Fruit fly (Drosophila melanogaster): ENCODE measurements around the gene Egfrap.

The Egfrap gene

DNA sequence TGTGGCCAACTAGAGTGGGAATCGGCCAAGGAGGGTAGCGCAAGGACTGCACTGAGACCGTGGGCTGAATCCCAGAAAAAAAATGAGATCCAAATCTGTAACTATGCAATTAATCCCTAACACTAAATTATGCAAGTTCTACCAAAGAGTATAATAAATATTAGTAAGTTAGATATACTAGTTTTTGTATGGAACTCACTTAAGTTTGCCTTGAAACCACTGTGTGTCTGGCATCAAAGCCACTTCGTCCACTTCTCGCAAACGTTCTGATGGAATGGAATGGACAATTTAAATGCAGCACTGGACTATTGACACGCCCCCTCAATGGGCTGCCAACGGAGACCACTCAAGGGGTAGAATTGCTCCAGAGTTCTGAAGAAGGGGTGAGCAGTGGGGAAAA is 7.7 kb upstream of the Egfrap start:
- TF ChIP-seq CG34406 (GFP tag; optimal IDR thresholded peaks at IDR 0.05) (no peak), CG6854 (GFP tag; optimal IDR thresholded peaks at IDR 0.05) (no peak), salr (GFP tag; optimal IDR thresholded peaks at IDR 0.05) (no peak), CG3919 (GFP tag; optimal IDR thresholded peaks at IDR 0.05) (peak; percentile 6), Eip75B (GFP tag; optimal IDR thresholded peaks at IDR 0.05) (peak; percentile 5), CG31627 (GFP tag; optimal IDR thresholded peaks at IDR 0.05) (no peak), dsx (GFP tag; optimal IDR thresholded peaks at IDR 0.05; ENCODE audit: poor library complexity, severe bottlenecking) (peak; percentile 19), lz (GFP tag; optimal IDR thresholded peaks at IDR 0.05) (no peak), achi (GFP tag; optimal IDR thresholded peaks at IDR 0.05) (peak; percentile 9), CG10669 (GFP tag; optimal IDR thresholded peaks at IDR 0.05) (peak; percentile 7), CG15336 (GFP tag; IDR thresholded peaks at IDR 0.05) (no peak), Sox14 (GFP tag; optimal IDR thresholded peaks at IDR 0.05) (no peak), CG6792 (GFP tag; optimal IDR thresholded peaks at IDR 0.05) (no peak), topi (GFP tag; optimal IDR thresholded peaks at IDR 0.05) (no peak), CG6276 (GFP tag; optimal IDR thresholded peaks at IDR 0.05) (no peak), Hr38 (GFP tag; optimal IDR thresholded peaks at IDR 0.05) (no peak), Blimp-1 (GFP tag; optimal IDR thresholded peaks at IDR 0.05) (no peak), Ets96B (tag; optimal IDR thresholded peaks at IDR 0.05) (peak; percentile 18), eg (GFP tag; IDR thresholded peaks at IDR 0.05) (0 out of 3 replicates have a peak, but pooled peaks have one; percentile 28), CG8319 (GFP tag; optimal IDR thresholded peaks at IDR 0.05) (no peak), Sox102F (GFP tag; optimal IDR thresholded peaks at IDR 0.05) (no peak), CG6808 (GFP tag; optimal IDR thresholded peaks at IDR 0.05) (no peak), CG10631 (GFP tag; optimal IDR thresholded peaks at IDR 0.05) (peak; percentile 13), CG32006 (GFP tag; optimal IDR thresholded peaks at IDR 0.05) (peak; percentile 24), Eip78C (GFP tag) (peak; percentile 56), fd85E (GFP tag; optimal IDR thresholded peaks at IDR 0.05) (no peak), CG6163 (GFP tag; IDR thresholded peaks at IDR 0.05) (peak; percentile 21; the same call in 1 of the 3 replicates), fkh (GFP tag; optimal IDR thresholded peaks at IDR 0.05) (no peak), svp (GFP tag) (peak; percentile 54), CG3032 (tag; optimal IDR thresholded peaks at IDR 0.05) (peak; percentile 4)

DNA sequence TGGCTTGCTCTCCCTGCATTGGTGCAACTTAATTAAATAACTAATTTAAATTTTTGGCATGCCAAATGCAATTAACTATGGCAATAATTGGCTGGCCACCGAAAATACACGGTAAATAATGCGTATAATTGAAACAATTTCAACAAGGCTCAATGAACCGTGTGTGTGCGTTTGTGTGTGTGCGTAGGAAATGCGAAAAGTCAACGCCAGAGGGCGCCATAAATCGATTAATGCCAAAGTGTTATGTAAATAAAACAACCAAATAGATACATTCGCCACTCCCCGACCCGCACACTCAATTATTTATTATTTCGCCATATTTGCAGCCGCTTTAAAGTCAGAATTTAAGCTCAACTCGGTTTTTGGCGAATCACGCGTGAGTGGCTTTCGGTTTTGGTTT is 6.7 kb upstream of the Egfrap start:
- TF ChIP-seq CG1621 (tag; optimal IDR thresholded peaks at IDR 0.05) (no peak), CG11762 (GFP tag; optimal IDR thresholded peaks at IDR 0.05; ENCODE audit: insufficient read depth) (no peak), CG8119 (GFP tag; IDR thresholded peaks at IDR 0.05) (no peak), Ets96B (tag; optimal IDR thresholded peaks at IDR 0.05) (no peak), Hr4 (GFP tag; optimal IDR thresholded peaks at IDR 0.05) (no peak), vri (GFP tag; optimal IDR thresholded peaks at IDR 0.05) (no peak), Eip93F (GFP tag; optimal IDR thresholded peaks at IDR 0.05) (no peak), spab (GFP tag; optimal IDR thresholded peaks at IDR 0.05) (no peak), Met (GFP tag; optimal IDR thresholded peaks at IDR 0.05) (no peak), Sox15 (GFP tag; optimal IDR thresholded peaks at IDR 0.05) (no peak), achi (GFP tag; optimal IDR thresholded peaks at IDR 0.05) (no peak), Blimp-1 (GFP tag; optimal IDR thresholded peaks at IDR 0.05) (no peak), fd85E (GFP tag; optimal IDR thresholded peaks at IDR 0.05) (no peak), eg (GFP tag; IDR thresholded peaks at IDR 0.05) (no peak), Lpt (GFP tag; optimal IDR thresholded peaks at IDR 0.05) (no peak), CG6792 (GFP tag; optimal IDR thresholded peaks at IDR 0.05) (no peak), CG6854 (GFP tag; optimal IDR thresholded peaks at IDR 0.05) (no peak), CG10669 (GFP tag; optimal IDR thresholded peaks at IDR 0.05) (no peak), CG3032 (tag; optimal IDR thresholded peaks at IDR 0.05) (no peak), Hr38 (GFP tag; optimal IDR thresholded peaks at IDR 0.05) (no peak)

Measured in whole organism, prepupa.